Fruit fly (Drosophila melanogaster): ENCODE measurements around the gene hoe2.

DNA sequence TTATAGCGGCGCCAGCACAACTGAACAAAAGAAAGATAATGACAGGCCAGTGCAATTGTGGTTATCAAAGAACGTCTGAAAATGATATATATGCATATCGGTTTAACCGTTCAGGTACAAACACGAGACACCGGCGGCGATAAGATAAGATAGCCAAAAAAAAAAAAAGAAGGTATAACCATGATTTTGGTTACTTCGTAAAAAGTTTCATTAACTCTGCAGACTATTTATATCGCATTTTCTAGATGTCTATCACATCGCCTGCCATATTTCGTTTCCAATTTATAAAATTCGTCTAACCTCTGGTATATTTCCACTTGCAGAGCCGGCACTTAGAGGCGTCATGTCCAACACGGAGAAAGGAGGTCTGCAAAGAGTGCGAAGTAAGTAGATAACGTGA lies 42.6 kb downstream of the hoe2 start:
- TF ChIP-seq CG7045 (GFP tag; optimal IDR thresholded peaks at IDR 0.05) (no peak), ovo (GFP tag; optimal IDR thresholded peaks at IDR 0.05) (no peak), Mnt (GFP tag; optimal IDR thresholded peaks at IDR 0.05) (no peak), Crg-1 (GFP tag; optimal IDR thresholded peaks at IDR 0.05) (no peak), CG7101 (tag; optimal IDR thresholded peaks at IDR 0.05) (no peak), cic (GFP tag; optimal IDR thresholded peaks at IDR 0.05) (no peak), cnc (optimal IDR thresholded peaks at IDR 0.05) (no peak), Clk (GFP tag; optimal IDR thresholded peaks at IDR 0.05) (no peak), Hr96 (GFP tag; optimal IDR thresholded peaks at IDR 0.05) (no peak), CG5204 (GFP tag; optimal IDR thresholded peaks at IDR 0.05) (no peak), CG33017 (tag; optimal IDR thresholded peaks at IDR 0.05) (no peak), CG12768 (GFP tag; optimal IDR thresholded peaks at IDR 0.05) (no peak), kay (GFP tag; ENCODE audit: borderline replicate concordance) (no peak)
